Worm (Caenorhabditis elegans) whole organism, L2 larva: ENCODE results near the gene myrf-1.

ENCODE experiments used
- C34F6.9 ChIP-seq: fragments of 150-350 bp; optimal IDR thresholded peaks from 2 replicates; lab custom pipeline; 2014; ENCODE audit warnings: missing biosample characterization, missing genetic modification characterization
- F13H6.1 ChIP-seq: sonication (generic microtip); optimal IDR thresholded peaks from 2 replicates; lab custom pipeline; 2016; ENCODE audit warnings: missing genetic modification characterization, missing compliant biosample characterization
- R02D3.7 ChIP-seq: fragments of 150-350 bp; optimal IDR thresholded peaks from 2 replicates; lab custom pipeline; 2014; ENCODE audit warnings: missing biosample characterization, missing genetic modification characterization
- Y55F3AM.14 ChIP-seq: fragments of 200-800 bp; sonication (Bioruptor generic); optimal IDR thresholded peaks from 2 replicates; lab custom pipeline; 2018; ENCODE audit warnings: mild to moderate bottlenecking, missing genetic modification characterization, missing compliant biosample characterization
- ZK546.5 ChIP-seq: sonication (generic microtip); optimal IDR thresholded peaks from 2 replicates; lab custom pipeline; 2017; ENCODE audit warnings: missing biosample characterization, missing genetic modification characterization
- alr-1 ChIP-seq: fragments of 150-350 bp; optimal IDR thresholded peaks from 2 replicates; lab custom pipeline; 2014; ENCODE audit warnings: missing biosample characterization, missing genetic modification characterization
- aly-2 ChIP-seq: fragments of 150-350 bp; optimal IDR thresholded peaks from 2 replicates; lab custom pipeline; 2014; ENCODE audit warnings: missing biosample characterization, missing genetic modification characterization
- ama-1 ChIP-seq: fragments of 150-350 bp; optimal IDR thresholded peaks from 2 replicates; lab custom pipeline; 2018; ENCODE audit warnings: inconsistent platforms
- blmp-1 ChIP-seq: sonication (generic microtip); optimal IDR thresholded peaks from 2 replicates; lab custom pipeline; 2017; ENCODE audit warnings: missing genetic modification characterization, mild to moderate bottlenecking, missing compliant biosample characterization, antibody characterized with exemption, moderate library complexity; ENCODE audit not compliant: insufficient read depth
- ceh-16 ChIP-seq: fragments of 150-350 bp; optimal IDR thresholded peaks from 2 replicates; lab custom pipeline; 2014; ENCODE audit warnings: missing biosample characterization, missing genetic modification characterization
- crh-2 ChIP-seq: sonication (generic microtip); optimal IDR thresholded peaks from 2 replicates; lab custom pipeline; 2017; ENCODE audit warnings: missing biosample characterization, missing genetic modification characterization
- egl-27 ChIP-seq: sonication (generic microtip); optimal IDR thresholded peaks from 3 replicates; lab custom pipeline; 2017; ENCODE audit warnings: missing biosample characterization, missing genetic modification reagents, missing genetic modification characterization
- elt-1 ChIP-seq: fragments of 150-350 bp; optimal IDR thresholded peaks from 2 replicates; lab custom pipeline; 2014; ENCODE audit warnings: missing biosample characterization, missing genetic modification characterization
- fos-1 ChIP-seq: fragments of 150-350 bp; optimal IDR thresholded peaks from 2 replicates; lab custom pipeline; 2014; ENCODE audit warnings: missing biosample characterization, missing genetic modification characterization
- gmeb-1 ChIP-seq: fragments of 150-350 bp; optimal IDR thresholded peaks from 2 replicates; lab custom pipeline; 2014; ENCODE audit warnings: missing biosample characterization, missing genetic modification characterization
- lin-11 ChIP-seq: fragments of 150-350 bp; sonication (generic microtip); optimal IDR thresholded peaks from 2 replicates; lab custom pipeline; 2014; ENCODE audit warnings: missing biosample characterization, missing genetic modification characterization, inconsistent platforms, mixed read lengths
- lin-13 ChIP-seq: fragments of 150-350 bp; optimal IDR thresholded peaks from 2 replicates; lab custom pipeline; 2014; ENCODE audit warnings: missing biosample characterization, missing genetic modification reagents, missing genetic modification characterization
- lsy-2 ChIP-seq, 2 experiments: fragments of 150-350 bp in 1 of 2; sonication (generic microtip) in 1 of 2; optimal IDR thresholded peaks; 2 replicates each; lab custom pipeline; 2014 to 2017; ENCODE audit warnings: missing biosample characterization in 2 of 2, missing genetic modification characterization in 2 of 2
- mbf-1 ChIP-seq: sonication (generic microtip); optimal IDR thresholded peaks from 2 replicates; lab custom pipeline; 2017; ENCODE audit warnings: missing biosample characterization, missing genetic modification characterization
- nhr-10 ChIP-seq: sonication (generic microtip); optimal IDR thresholded peaks from 2 replicates; lab custom pipeline; 2017; ENCODE audit warnings: missing biosample characterization, missing genetic modification characterization
- nhr-129 ChIP-seq: fragments of 150-350 bp; optimal IDR thresholded peaks from 2 replicates; lab custom pipeline; 2014; ENCODE audit warnings: missing biosample characterization, missing genetic modification characterization
- nhr-21 ChIP-seq: fragments of 150-350 bp; optimal IDR thresholded peaks from 2 replicates; lab custom pipeline; 2014; ENCODE audit warnings: missing biosample characterization, missing genetic modification characterization
- nhr-23 ChIP-seq: fragments of 150-350 bp; optimal IDR thresholded peaks from 2 replicates; lab custom pipeline; 2014; ENCODE audit warnings: missing biosample characterization, missing genetic modification reagents, missing genetic modification characterization
- nhr-237 ChIP-seq: fragments of 150-350 bp; optimal IDR thresholded peaks from 2 replicates; lab custom pipeline; 2014; ENCODE audit warnings: missing biosample characterization, missing genetic modification characterization
- nhr-25 ChIP-seq: fragments of 150-350 bp; sonication (generic microtip); optimal IDR thresholded peaks from 3 replicates; lab custom pipeline; 2014; ENCODE audit warnings: missing biosample characterization, missing genetic modification characterization
- nhr-6 ChIP-seq: fragments of 150-350 bp; optimal IDR thresholded peaks from 2 replicates; lab custom pipeline; 2014; ENCODE audit warnings: missing biosample characterization, missing genetic modification characterization
- nhr-77 ChIP-seq: fragments of 150-350 bp; optimal IDR thresholded peaks from 2 replicates; lab custom pipeline; 2014; ENCODE audit warnings: missing biosample characterization, missing genetic modification characterization
- peb-1 ChIP-seq: fragments of 150-350 bp; optimal IDR thresholded peaks from 2 replicates; lab custom pipeline; 2014; ENCODE audit warnings: missing biosample characterization, missing genetic modification characterization
- sma-3 ChIP-seq: sonication (generic microtip); optimal IDR thresholded peaks from 2 replicates; lab custom pipeline; 2016; ENCODE audit warnings: missing genetic modification reagents, missing genetic modification characterization, missing compliant biosample characterization
- sma-9 ChIP-seq, 2 experiments: fragments of 150-350 bp in 1 of 2; sonication (generic microtip) in 1 of 2; optimal IDR thresholded peaks; 2 replicates each; lab custom pipeline; 2014 to 2016; ENCODE audit warnings: missing genetic modification characterization in 2 of 2, mild to moderate bottlenecking in 1 of 2, missing biosample characterization in 1 of 2, missing compliant biosample characterization in 1 of 2, missing genetic modification reagents in 1 of 2, moderate library complexity in 1 of 2
- snpc-4 ChIP-seq: fragments of 150-350 bp; optimal IDR thresholded peaks from 2 replicates; lab custom pipeline; 2014; ENCODE audit warnings: missing biosample characterization, missing genetic modification characterization
- unc-39 ChIP-seq: fragments of 150-350 bp; optimal IDR thresholded peaks from 2 replicates; lab custom pipeline; 2014; ENCODE audit warnings: missing biosample characterization, missing genetic modification characterization
- unc-55 ChIP-seq: fragments of 150-350 bp; sonication (generic microtip); optimal IDR thresholded peaks from 3 replicates; lab custom pipeline; 2014; ENCODE audit warnings: missing biosample characterization, missing genetic modification reagents, missing genetic modification characterization
- ztf-1 ChIP-seq: fragments of 200-800 bp; sonication (Bioruptor generic); conservative IDR thresholded peaks from 2 replicates; pipeline ENCODE4 v1.3.6; 2022; ENCODE audit warnings: missing genetic modification characterization, missing compliant biosample characterization
- ztf-11 ChIP-seq: sonication (generic microtip); optimal IDR thresholded peaks from 2 replicates; lab custom pipeline; 2017; ENCODE audit warnings: missing biosample characterization, missing genetic modification characterization
- ztf-4 ChIP-seq: fragments of 150-350 bp; optimal IDR thresholded peaks from 2 replicates; lab custom pipeline; 2014; ENCODE audit warnings: missing biosample characterization, missing genetic modification characterization

Gene myrf-1

ce11 chrII:10461207-10461606 lies 41.1 kb downstream of the myrf-1 start, which contains the start of gene ZK673.5:
TSS of gene ZK673.5 (plus strand) at chrII:10461507.
- TF ChIP-seq sma-9 (GFP tag; optimal IDR thresholded peaks at IDR 0.05; lab: Kevin White, UChicago) (no peak), sma-9 (tag; optimal IDR thresholded peaks at IDR 0.05; lab: Kevin White, UChicago) (no peak), alr-1 (no peak), blmp-1 (tag; lab: Kevin White, UChicago) (no peak), unc-55 (GFP tag; lab: Kevin White, UChicago) (no peak), gmeb-1 (tag; lab: Kevin White, UChicago) (no peak), egl-27 (no peak), snpc-4 (tag; lab: Kevin White, UChicago) (no peak), lin-11 (no peak), aly-2 (tag; lab: Kevin White, UChicago) (no peak), ZK546.5 (no peak), F13H6.1 (tag; lab: Kevin White, UChicago) (no peak), ama-1 (lab: Kevin White, UChicago) (no peak), mbf-1 (tag; lab: Kevin White, UChicago) (no peak), nhr-129 (tag; lab: Kevin White, UChicago) (no peak), nhr-6 (tag; lab: Kevin White, UChicago) (no peak)

ce11 chrII:10456979-10457378 lies 45.4 kb downstream of the myrf-1 start, which contains the start of gene ZK673.11:
TSS of gene ZK673.11 (plus strand) at chrII:10457279.
- no peak for TF ChIP-seq lin-11
- no peak for TF ChIP-seq elt-1 (tag; lab: Kevin White, UChicago)
- no peak for TF ChIP-seq alr-1
- no peak for TF ChIP-seq nhr-6 (tag; lab: Kevin White, UChicago)
- no peak for TF ChIP-seq unc-39 (tag; lab: Kevin White, UChicago)
- TF ChIP-seq C34F6.9: no peak
- no peak for TF ChIP-seq snpc-4 (tag; lab: Kevin White, UChicago)
- no peak for TF ChIP-seq lin-13 (GFP tag; lab: Kevin White, UChicago)
- no peak for TF ChIP-seq ama-1 (lab: Kevin White, UChicago)
- TF ChIP-seq ZK546.5: no peak
- no peak for TF ChIP-seq nhr-77
- TF ChIP-seq ceh-16 (tag; lab: Kevin White, UChicago): no peak

- TF ChIP-seq lin-13 (GFP tag; lab: Kevin White, UChicago): no peak
- no peak for TF ChIP-seq blmp-1 (tag; lab: Kevin White, UChicago)
- TF ChIP-seq unc-55 (GFP tag; lab: Kevin White, UChicago): no peak
- no peak for TF ChIP-seq mbf-1 (tag; lab: Kevin White, UChicago)
- TF ChIP-seq gmeb-1 (tag; lab: Kevin White, UChicago): no peak
- no peak for TF ChIP-seq F13H6.1 (tag; lab: Kevin White, UChicago)
These were observed 49.7 kb downstream of the myrf-1 start, which contains the start of gene ZK673.4 for ce11 chrII:10452620-10453019. TSS of gene ZK673.4 (plus strand) at chrII:10452920.

ce11 chrII:10450335-10450734 lies 52.0 kb downstream of the myrf-1 start:
- TF ChIP-seq ztf-4 (tag; lab: Kevin White, UChicago): peak; percentile 60
- TF ChIP-seq nhr-23 (tag; lab: Kevin White, UChicago): no peak
- no peak for TF ChIP-seq mbf-1 (tag; lab: Kevin White, UChicago)
- peak; percentile 24 for TF ChIP-seq nhr-21 (tag; lab: Kevin White, UChicago)
- TF ChIP-seq fos-1 (tag; lab: Kevin White, UChicago): no peak
- TF ChIP-seq ztf-1 (GFP tag; lab: Robert Waterston, UW): no peak
- peak; percentile 12 for TF ChIP-seq sma-9 (GFP tag; optimal IDR thresholded peaks at IDR 0.05; lab: Kevin White, UChicago)
- TF ChIP-seq sma-9 (tag; optimal IDR thresholded peaks at IDR 0.05; lab: Kevin White, UChicago): no peak
- TF ChIP-seq nhr-6 (tag; lab: Kevin White, UChicago): peak; percentile 15
- TF ChIP-seq crh-2 (tag; lab: Kevin White, UChicago): peak; percentile 23
- TF ChIP-seq ztf-11 (tag; lab: Kevin White, UChicago): no peak
- TF ChIP-seq Y55F3AM.14 (GFP tag; lab: Kevin White, UChicago): no peak
- TF ChIP-seq C34F6.9: peak; percentile 49
- TF ChIP-seq lsy-2 (tag; optimal IDR thresholded peaks at IDR 0.05; lab: Kevin White, UChicago): peak in 1 of 2 experiments; percentile 28
- no peak for TF ChIP-seq peb-1 (tag; lab: Kevin White, UChicago)
- peak; percentile 14 for TF ChIP-seq unc-55 (GFP tag; lab: Kevin White, UChicago)
- no peak for TF ChIP-seq nhr-10 (tag; lab: Kevin White, UChicago)
- no peak for TF ChIP-seq alr-1
- TF ChIP-seq nhr-129 (tag; lab: Kevin White, UChicago): peak; percentile 0
- no peak for TF ChIP-seq nhr-237
- peak; percentile 36 for TF ChIP-seq nhr-25 (tag; lab: Kevin White, UChicago)
- no peak for TF ChIP-seq R02D3.7 (tag; lab: Kevin White, UChicago)
- no peak for TF ChIP-seq lin-11
- no peak for TF ChIP-seq sma-3 (GFP tag; lab: Kevin White, UChicago)
